Fruit fly (Drosophila melanogaster) whole organism, embryonic: Measurements from ENCODE around the gene Rpp20.

Experiments
- Asciz ChIP-seq: fragments of 200-800 bp; sonication (Bioruptor generic); optimal IDR thresholded peaks from 2 replicates; lab custom pipeline; 2017; ENCODE audit warnings: missing biosample characterization, mild to moderate bottlenecking, missing genetic modification characterization, missing genetic modification reagents
- E2f1 ChIP-seq: fragments of 200-800 bp; sonication (Bioruptor generic); IDR thresholded peaks from 2 replicates; pipeline ENCODE4 v1.3.6; 2022; ENCODE audit warnings: missing biosample characterization, missing genetic modification characterization
- lmd ChIP-seq: fragments of 200-800 bp; sonication (Bioruptor generic); IDR thresholded peaks from 2 replicates; pipeline ENCODE4 v1.3.6; 2022; ENCODE audit warnings: missing biosample characterization, missing genetic modification characterization
- pb ChIP-seq: fragments of 200-800 bp; sonication (Bioruptor generic); optimal IDR thresholded peaks from 3 replicates; lab custom pipeline; 2016; ENCODE audit warnings: missing biosample characterization, missing genetic modification characterization

DNA sequence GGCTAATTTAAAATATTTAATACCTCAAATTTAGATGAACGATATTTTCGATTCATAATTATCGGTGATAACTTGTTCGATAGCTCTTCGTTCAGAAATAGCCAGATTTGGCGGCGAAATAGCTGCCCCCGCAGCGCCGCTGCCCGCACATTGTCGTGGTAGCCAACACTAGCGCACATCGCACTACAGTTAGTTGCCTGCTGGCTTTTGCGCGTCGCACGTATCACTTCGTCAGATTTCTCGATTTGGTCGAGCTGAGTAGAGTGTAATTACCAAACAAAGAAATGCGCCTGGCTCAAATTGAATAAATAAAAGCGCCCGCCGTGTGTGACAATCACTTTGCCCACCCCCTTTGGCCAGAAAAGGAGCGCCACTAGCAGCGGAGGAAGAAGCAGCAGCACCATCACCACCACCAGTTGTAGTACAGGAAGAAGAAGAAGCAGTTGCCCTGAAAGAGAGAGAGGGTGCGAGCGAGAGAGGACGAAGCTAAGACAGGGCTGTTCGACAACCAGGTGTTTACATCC lies 6.5 kb downstream of the Rpp20 start, which contains the start of gene Abcd3:
- TF ChIP-seq pb (GFP tag; lab: Kevin White, UChicago), result peak; percentile 4
- TF ChIP-seq E2f1 (GFP tag; lab: Robert Waterston, UW), result no peak
- no peak for TF ChIP-seq lmd (GFP tag; lab: Robert Waterston, UW)
- TF ChIP-seq Asciz (GFP tag; lab: Kevin White, UChicago), result no peak
